Worm (Caenorhabditis elegans) whole organism, L2 larva: ENCODE results near the gene fipr-19.
"Not testable (repeated sequence)": the region's sequence is repeated elsewhere in the genome, so short reads cannot be mapped to it uniquely, and the experiment has no call there.

Experiments
- ama-1 ChIP-seq: fragments of 150-350 bp; optimal IDR thresholded peaks from 2 replicates; lab custom pipeline; 2018; ENCODE audit warnings: inconsistent platforms
- crh-2 ChIP-seq: sonication (generic microtip); optimal IDR thresholded peaks from 2 replicates; lab custom pipeline; 2017; ENCODE audit warnings: missing biosample characterization, missing genetic modification characterization
- nhr-10 ChIP-seq: sonication (generic microtip); optimal IDR thresholded peaks from 2 replicates; lab custom pipeline; 2017; ENCODE audit warnings: missing biosample characterization, missing genetic modification characterization
- nhr-237 ChIP-seq: fragments of 150-350 bp; optimal IDR thresholded peaks from 2 replicates; lab custom pipeline; 2014; ENCODE audit warnings: missing biosample characterization, missing genetic modification characterization
- snpc-4 ChIP-seq: fragments of 150-350 bp; optimal IDR thresholded peaks from 2 replicates; lab custom pipeline; 2014; ENCODE audit warnings: missing biosample characterization, missing genetic modification characterization

- not testable (repeated sequence) for TF ChIP-seq ama-1 (lab: Kevin White, UChicago); snpc-4 (tag; lab: Kevin White, UChicago); crh-2 (tag; lab: Kevin White, UChicago); nhr-10 (tag; lab: Kevin White, UChicago); nhr-237
Observed at ce11 chrIII:7468980-7469379, 10.2 kb upstream of the fipr-19 start, which contains the start of gene H14A12.5.
